Fruit fly (Drosophila melanogaster): ENCODE measurements around the gene drn.
A peak's percentile ranks its signal among the peaks of the same experiment; 100 is the strongest.

dm6 chr3R:9342248-9342882, 2.3 kb downstream of the drn start:
- TF ChIP-seq Clk (GFP tag; optimal IDR thresholded peaks at IDR 0.05) (peak; percentile 4), CG33017 (tag; optimal IDR thresholded peaks at IDR 0.05) (peak; percentile 77), CG14711 (tag; optimal IDR thresholded peaks at IDR 0.05) (peak; percentile 65), kay (GFP tag; ENCODE audit: borderline replicate concordance) (peak; percentile 98)

All from whole organism, adult.